Worm (Caenorhabditis elegans) whole organism, L4 larva: ENCODE results near the gene C25F6.1.
A peak's percentile ranks its signal among the peaks of the same experiment; 100 is the strongest.

Experiments used
- T26A8.4 ChIP-seq: fragments of 200-800 bp; sonication (Bioruptor generic); IDR thresholded peaks from 2 replicates; pipeline ENCODE4 v1.3.6; 2022; ENCODE audit warnings: missing genetic modification characterization, missing compliant biosample characterization
- Y5F2A.4 ChIP-seq: fragments of 200-800 bp; sonication (Bioruptor generic); optimal IDR thresholded peaks from 2 replicates; lab custom pipeline; 2018; ENCODE audit warnings: mild to moderate bottlenecking, missing genetic modification characterization, missing compliant biosample characterization
- ama-1 ChIP-seq: fragments of 150-350 bp; optimal IDR thresholded peaks from 2 replicates; lab custom pipeline; 2014; ENCODE audit warnings: inconsistent platforms, mixed read lengths
- attf-4 ChIP-seq: sonication (generic microtip); optimal IDR thresholded peaks from 3 replicates; lab custom pipeline; 2017; ENCODE audit warnings: missing biosample characterization, missing genetic modification characterization
- ces-1 ChIP-seq: fragments of 150-350 bp; sonication (generic microtip); optimal IDR thresholded peaks from 4 replicates; lab custom pipeline; 2014; ENCODE audit warnings: missing biosample characterization, missing genetic modification reagents, missing genetic modification characterization
- daf-16 ChIP-seq, 3 experiments: sonication (generic microtip); optimal IDR thresholded peaks; 2 replicates each; lab custom pipeline; 2016 to 2017; ENCODE audit warnings: missing genetic modification characterization in 3 of 3, missing genetic modification reagents in 3 of 3, mild to moderate bottlenecking in 2 of 3, missing compliant biosample characterization in 2 of 3, missing biosample characterization in 1 of 3, moderate library complexity in 1 of 3
- daf-19 ChIP-seq: fragments of 200-800 bp; sonication (Bioruptor generic); conservative IDR thresholded peaks from 2 replicates; pipeline ENCODE4 v1.3.6; 2022; ENCODE audit warnings: missing genetic modification characterization, missing compliant biosample characterization
- dmd-8 ChIP-seq: fragments of 200-800 bp; sonication (Bioruptor generic); IDR thresholded peaks from 2 replicates; pipeline ENCODE4 v1.3.6; 2022; ENCODE audit warnings: missing genetic modification characterization, missing compliant biosample characterization
- dve-1 ChIP-seq: sonication (generic microtip); optimal IDR thresholded peaks from 2 replicates; lab custom pipeline; 2017; ENCODE audit warnings: antibody characterized with exemption, mild to moderate bottlenecking, missing genetic modification characterization, missing compliant biosample characterization; ENCODE audit not compliant: insufficient read depth
- egl-27 ChIP-seq: sonication (generic microtip); optimal IDR thresholded peaks from 3 replicates; lab custom pipeline; 2017; ENCODE audit warnings: missing biosample characterization, missing genetic modification reagents, missing genetic modification characterization
- fkh-10 ChIP-seq: fragments of 150-350 bp; optimal IDR thresholded peaks from 2 replicates; lab custom pipeline; 2014; ENCODE audit warnings: missing biosample characterization, missing genetic modification reagents, missing genetic modification characterization
- fos-1 ChIP-seq: fragments of 150-350 bp; optimal IDR thresholded peaks from 2 replicates; lab custom pipeline; 2014; ENCODE audit warnings: missing biosample characterization, missing genetic modification characterization
- gei-8 ChIP-seq: fragments of 200-800 bp; sonication (Bioruptor generic); optimal IDR thresholded peaks from 2 replicates; lab custom pipeline; 2018; ENCODE audit warnings: mild to moderate bottlenecking, missing genetic modification characterization, missing compliant biosample characterization
- hif-1 ChIP-seq, 2 experiments: sonication (generic microtip); optimal IDR thresholded peaks; 2 replicates each; lab custom pipeline; 2016 to 2017; ENCODE audit warnings: missing compliant biosample characterization in 2 of 2, missing genetic modification characterization in 2 of 2, missing genetic modification reagents in 2 of 2, missing genotype in 2 of 2, mild to moderate bottlenecking in 1 of 2
- hlh-30 ChIP-seq: sonication (generic microtip); optimal IDR thresholded peaks from 2 replicates; lab custom pipeline; 2017; ENCODE audit warnings: antibody characterized with exemption, mild to moderate bottlenecking, missing genetic modification characterization, missing compliant biosample characterization; ENCODE audit not compliant: insufficient read depth
- lir-3 ChIP-seq: sonication (generic microtip); optimal IDR thresholded peaks from 2 replicates; lab custom pipeline; 2016; ENCODE audit warnings: mild to moderate bottlenecking, missing genetic modification characterization, missing compliant biosample characterization
- madf-9 ChIP-seq: fragments of 200-800 bp; sonication (Bioruptor generic); conservative IDR thresholded peaks from 2 replicates; pipeline ENCODE4 v1.3.6; 2022; ENCODE audit warnings: missing genetic modification reagents, missing genetic modification characterization, missing compliant biosample characterization
- mdl-1 ChIP-seq, 2 experiments: fragments of 150-350 bp in 1 of 2; sonication (generic microtip) in 1 of 2; optimal IDR thresholded peaks; 2 replicates each; lab custom pipeline; 2014 to 2017; ENCODE audit warnings: missing biosample characterization in 2 of 2, missing genetic modification characterization in 2 of 2
- mes-2 ChIP-seq: sonication (generic microtip); optimal IDR thresholded peaks from 2 replicates; lab custom pipeline; 2016; ENCODE audit warnings: missing genotype, mild to moderate bottlenecking, missing genetic modification characterization, missing compliant biosample characterization; ENCODE audit not compliant: poor library complexity, severe bottlenecking
- mxl-2 ChIP-seq: fragments of 200-800 bp; sonication (Bioruptor generic); conservative IDR thresholded peaks from 2 replicates; pipeline ENCODE4 v1.3.6; 2022; ENCODE audit warnings: missing genetic modification reagents, missing genetic modification characterization, missing compliant biosample characterization
- mxl-3 ChIP-seq: fragments of 200-800 bp; sonication (Bioruptor generic); optimal IDR thresholded peaks from 2 replicates; lab custom pipeline; 2018; ENCODE audit warnings: mild to moderate bottlenecking, missing genetic modification characterization, missing compliant biosample characterization
- nhr-28 ChIP-seq: fragments of 150-350 bp; optimal IDR thresholded peaks from 2 replicates; lab custom pipeline; 2014; ENCODE audit warnings: missing biosample characterization, missing genetic modification characterization
- nhr-48 ChIP-seq: sonication (generic microtip); optimal IDR thresholded peaks from 2 replicates; lab custom pipeline; 2016; ENCODE audit warnings: mild to moderate bottlenecking, missing genetic modification characterization, missing compliant biosample characterization
- nhr-6 ChIP-seq: fragments of 150-350 bp; optimal IDR thresholded peaks from 2 replicates; lab custom pipeline; 2014; ENCODE audit warnings: missing biosample characterization, missing genetic modification characterization
- php-3 ChIP-seq: fragments of 200-800 bp; sonication (Bioruptor generic); IDR thresholded peaks from 2 replicates; pipeline ENCODE4 v1.3.6; 2022; ENCODE audit warnings: missing genetic modification reagents, missing genetic modification characterization, missing compliant biosample characterization
- pqm-1 ChIP-seq: sonication (generic microtip); optimal IDR thresholded peaks from 2 replicates; lab custom pipeline; 2017; ENCODE audit warnings: missing biosample characterization, missing genetic modification characterization
- rbr-2 ChIP-seq: sonication (generic microtip); optimal IDR thresholded peaks from 2 replicates; lab custom pipeline; 2016; ENCODE audit warnings: missing genotype, missing genetic modification characterization, missing compliant biosample characterization
- set-16 ChIP-seq: fragments of 200-800 bp; sonication (Bioruptor generic); IDR thresholded peaks from 2 replicates; pipeline ENCODE4 v1.3.6; 2022; ENCODE audit warnings: missing genetic modification reagents, missing genetic modification characterization, missing compliant biosample characterization
- tra-1 ChIP-seq: fragments of 200-800 bp; sonication (Bioruptor generic); IDR thresholded peaks from 2 replicates; pipeline ENCODE4 v1.3.6; 2022; ENCODE audit warnings: missing genetic modification reagents, missing genetic modification characterization, missing compliant biosample characterization
- unc-62 ChIP-seq, 3 experiments: fragments of 150-350 bp in 1 of 3; sonication (generic microtip); optimal IDR thresholded peaks in 2 of 3; peaks in 1 of 3; 1 replicate in 1 of 3; 2 replicates in 2 of 3; lab custom pipeline; 2014 to 2017; ENCODE audit warnings: missing biosample characterization in 3 of 3, missing genetic modification characterization in 3 of 3, missing genetic modification reagents in 3 of 3, missing genotype in 1 of 3
- zfp-3 ChIP-seq: fragments of 200-800 bp; sonication (Bioruptor generic); conservative IDR thresholded peaks from 2 replicates; pipeline ENCODE4 v1.3.6; 2022; ENCODE audit warnings: missing genetic modification reagents, missing genetic modification characterization, missing compliant biosample characterization
- ztf-7 ChIP-seq: fragments of 150-350 bp; optimal IDR thresholded peaks from 2 replicates; lab custom pipeline; 2014; ENCODE audit warnings: missing biosample characterization, missing genetic modification characterization

Gene C25F6.1

ce11 chrX:5515459-5515858, 29.2 kb downstream of the C25F6.1 start:
- no peak for TF ChIP-seq mxl-2 (GFP tag; lab: Robert Waterston, UW)
- TF ChIP-seq daf-16 (GFP tag; optimal IDR thresholded peaks at IDR 0.05; lab: Kevin White, UChicago): no peak
- TF ChIP-seq daf-16 (tag; optimal IDR thresholded peaks at IDR 0.05; lab: Kevin White, UChicago): peak; percentile 28
- TF ChIP-seq ces-1 (GFP tag; lab: Kevin White, UChicago): peak; percentile 76
- no peak for TF ChIP-seq T26A8.4
- no peak for TF ChIP-seq fos-1 (tag; lab: Kevin White, UChicago)
- TF ChIP-seq gei-8: no peak
- no peak for TF ChIP-seq ztf-7

- peak in 1 of 2 experiments; percentile 4 for TF ChIP-seq mdl-1 (tag; optimal IDR thresholded peaks at IDR 0.05; lab: Kevin White, UChicago)
- TF ChIP-seq nhr-28 (tag; lab: Kevin White, UChicago): peak; percentile 12
- peak in 1 of 2 experiments; percentile 39 for TF ChIP-seq unc-62 (GFP tag; optimal IDR thresholded peaks at IDR 0.05 in 1 of 2; lab: Kevin White, UChicago)
- no peak for TF ChIP-seq unc-62 (tag; optimal IDR thresholded peaks at IDR 0.05; lab: Kevin White, UChicago)
- TF ChIP-seq php-3 (GFP tag; lab: Robert Waterston, UW): no peak
- TF ChIP-seq hlh-30: peak; percentile 65
- peak; percentile 16 for TF ChIP-seq pqm-1
- no peak for TF ChIP-seq daf-16 (GFP tag; optimal IDR thresholded peaks at IDR 0.05; lab: Kevin White, UChicago)
- peak; percentile 47 for TF ChIP-seq daf-16 (tag; optimal IDR thresholded peaks at IDR 0.05; lab: Kevin White, UChicago)
- TF ChIP-seq hif-1 (tag; optimal IDR thresholded peaks at IDR 0.05; lab: Kevin White, UChicago): peak in 1 of 2 experiments; percentile 11
- no peak for TF ChIP-seq attf-4 (tag; lab: Kevin White, UChicago)
- no peak for TF ChIP-seq fkh-10 (GFP tag; lab: Kevin White, UChicago)
- TF ChIP-seq dve-1 (tag; lab: Kevin White, UChicago): peak; percentile 48
- TF ChIP-seq fos-1 (tag; lab: Kevin White, UChicago): no peak
These were observed 30.1 kb downstream of the C25F6.1 start for ce11 chrX:5516365-5516764.

DNA sequence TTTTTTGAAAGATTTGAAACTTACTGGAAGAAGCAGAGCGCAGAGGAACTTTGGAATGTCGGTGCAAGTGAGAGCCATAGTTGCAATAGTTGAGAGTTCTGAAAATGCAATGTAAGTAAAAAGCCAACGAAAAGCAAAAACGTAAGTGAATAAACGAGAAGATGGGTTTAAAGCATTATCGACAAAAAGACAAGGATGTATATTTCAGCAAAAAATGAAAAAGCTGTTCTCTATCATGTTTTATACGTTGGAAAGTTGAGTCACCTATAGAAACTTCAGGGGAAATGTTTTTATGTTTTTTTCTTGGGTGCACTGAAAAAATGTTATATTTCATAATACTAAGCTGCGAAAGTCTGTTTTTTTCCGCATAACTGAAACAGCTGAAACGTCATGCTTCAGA, 30.8 kb downstream of the C25F6.1 start, which contains the start of gene T23F2.5:
TSS of gene T23F2.5 (minus strand) at position 101 of the 400 bp plus-strand sequence.
- TF ChIP-seq attf-4 (tag; lab: Kevin White, UChicago) (no peak), fkh-10 (GFP tag; lab: Kevin White, UChicago) (no peak), egl-27 (no peak)
- TF ChIP-seq, all 104 proteins: peak for 0

DNA sequence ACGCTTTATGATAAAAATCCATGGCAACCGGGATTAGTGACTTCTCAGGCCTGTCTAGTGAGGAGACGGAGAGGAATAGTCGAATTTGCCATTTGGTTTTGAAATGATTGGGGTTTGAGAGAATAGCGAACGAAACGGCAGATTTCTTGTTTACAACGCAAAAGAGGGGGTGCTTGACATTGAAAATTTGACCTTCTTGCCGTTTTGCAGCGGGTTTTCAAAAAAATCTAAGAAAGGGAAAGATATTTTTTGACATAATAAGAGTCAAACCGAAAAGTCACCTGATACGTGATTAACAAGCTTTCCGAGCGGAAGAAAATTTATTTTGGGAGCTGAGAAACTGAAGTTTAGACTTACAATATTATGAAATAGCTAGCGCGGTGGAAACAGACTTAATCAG, 31.6 kb downstream of the C25F6.1 start:
- no peak for TF ChIP-seq ama-1
- TF ChIP-seq dmd-8: no peak
- no peak for TF ChIP-seq mdl-1 (tag; optimal IDR thresholded peaks at IDR 0.05; lab: Kevin White, UChicago)
- no peak for TF ChIP-seq Y5F2A.4 (GFP tag; lab: Kevin White, UChicago)
- no peak for TF ChIP-seq attf-4 (tag; lab: Kevin White, UChicago)
- TF ChIP-seq madf-9 (GFP tag; lab: Robert Waterston, UW): no peak
- no peak for TF ChIP-seq lir-3 (tag; lab: Kevin White, UChicago)
- TF ChIP-seq nhr-6 (tag; lab: Kevin White, UChicago): no peak

DNA sequence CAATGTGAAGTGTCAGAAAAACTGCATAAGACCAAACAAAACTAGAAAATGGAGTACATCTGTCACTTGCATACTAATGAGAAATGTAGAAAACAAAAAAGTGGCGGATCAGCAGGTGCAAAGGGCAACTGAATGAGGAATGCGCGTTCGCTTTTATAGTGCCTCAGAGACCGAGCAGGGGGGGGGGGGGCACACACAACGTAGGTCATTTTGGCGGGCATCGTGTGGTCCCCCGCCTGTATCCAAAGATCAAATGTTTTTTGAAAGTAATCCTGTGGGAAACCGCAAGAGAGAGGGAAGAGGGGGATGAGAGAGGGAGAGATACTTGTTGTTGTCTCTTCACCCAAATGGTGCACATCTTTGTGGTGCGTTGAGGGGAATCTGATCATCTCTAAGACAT, 32.1 kb downstream of the C25F6.1 start:
- 0 out of 2 replicates have a peak, but pooled peaks have one; percentile 16 for TF ChIP-seq set-16 (GFP tag; lab: Robert Waterston, UW)
- TF ChIP-seq mes-2: no peak
- no peak for TF ChIP-seq mxl-3 (GFP tag; lab: Kevin White, UChicago)

ce11 chrX:5519567-5519966, 33.3 kb downstream of the C25F6.1 start:
- TF ChIP-seq daf-19 (GFP tag; lab: Robert Waterston, UW) (no peak), zfp-3 (GFP tag; lab: Robert Waterston, UW) (0 out of 2 replicates have a peak, but pooled peaks have one; percentile 60), dve-1 (tag; lab: Kevin White, UChicago) (peak; percentile 14), tra-1 (no peak), rbr-2 (tag; lab: Kevin White, UChicago) (no peak), nhr-48 (peak; percentile 15), unc-62 (GFP tag; optimal IDR thresholded peaks at IDR 0.05 in 1 of 2; lab: Kevin White, UChicago) (peak in 1 of 2 experiments; percentile 67), unc-62 (tag; optimal IDR thresholded peaks at IDR 0.05; lab: Kevin White, UChicago) (no peak)
